Worm (Caenorhabditis elegans): ENCODE results near the gene acbp-6.
A peak's percentile ranks its signal among the peaks of the same experiment; 100 is the strongest.

acbp-6 gene

DNA sequence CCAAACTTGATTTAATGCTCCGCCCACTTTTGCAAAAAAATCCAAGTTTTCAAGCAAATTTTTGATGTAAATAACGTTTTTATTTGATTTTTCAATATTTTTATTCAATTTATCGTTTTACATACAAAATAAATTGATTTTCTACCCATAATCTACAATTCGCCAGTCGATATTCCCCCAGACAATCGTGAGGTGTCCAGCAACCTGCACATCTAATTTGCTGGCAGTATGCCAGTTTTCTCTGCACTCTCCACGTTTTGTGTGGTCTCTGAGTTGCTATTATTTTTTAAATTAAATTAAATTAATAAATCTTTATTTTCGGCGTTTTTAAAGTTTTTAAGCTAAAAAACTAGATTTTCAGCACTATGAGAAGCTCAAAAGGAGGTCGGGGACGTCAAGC, 6.6 kb upstream of the acbp-6 start (continued):
- TF ChIP-seq nfyb-1 (GFP tag; IDR thresholded peaks at IDR 0.05) (peak; percentile 84; the same call in 1 of the 2 replicates), sptf-2 (GFP tag; optimal IDR thresholded peaks at IDR 0.05) (no peak), nhr-179 (tag; optimal IDR thresholded peaks at IDR 0.05) (no peak), ztf-22 (GFP tag; optimal IDR thresholded peaks at IDR 0.05) (no peak), sdz-38 (tag; optimal IDR thresholded peaks at IDR 0.05) (no peak), fkh-3 (tag; optimal IDR thresholded peaks at IDR 0.05) (no peak), F57A8.1 (GFP tag; optimal IDR thresholded peaks at IDR 0.05) (no peak), snpc-1.1 (tag; optimal IDR thresholded peaks at IDR 0.05; ENCODE audit: insufficient read depth) (peak; percentile 16), F22D6.2 (tag; optimal IDR thresholded peaks at IDR 0.05) (peak; percentile 16), xnd-1 (tag; optimal IDR thresholded peaks at IDR 0.05) (peak; percentile 4), akir-1 (GFP tag; optimal IDR thresholded peaks at IDR 0.05) (no peak), B0336.3 (GFP tag; IDR thresholded peaks at IDR 0.05) (peak; percentile 68), egrh-3 (GFP tag; IDR thresholded peaks at IDR 0.05) (peak; percentile 59), ceh-58 (GFP tag; IDR thresholded peaks at IDR 0.05) (no peak), lin-40 (tag; optimal IDR thresholded peaks at IDR 0.05) (peak; percentile 92), nhr-120 (GFP tag; IDR thresholded peaks at IDR 0.05) (no peak), C06A6.2 (GFP tag; conservative IDR thresholded peaks at IDR 0.05) (no peak), nhr-90 (tag; optimal IDR thresholded peaks at IDR 0.05) (no peak), egl-44 (GFP tag; IDR thresholded peaks at IDR 0.05) (no peak), ztf-3 (GFP tag; optimal IDR thresholded peaks at IDR 0.05) (no peak), let-607 (tag; optimal IDR thresholded peaks at IDR 0.05) (peak; percentile 25 to 80), B0019.2 (GFP tag; conservative IDR thresholded peaks at IDR 0.05) (peak; percentile 92), aptf-3 (GFP tag; IDR thresholded peaks at IDR 0.05) (no peak), hrde-1 (tag; optimal IDR thresholded peaks at IDR 0.05; ENCODE audit: borderline replicate concordance) (peak; percentile 18), ztf-25 (GFP tag; IDR thresholded peaks at IDR 0.05) (no peak), Y53G8AR.9 (GFP tag; conservative IDR thresholded peaks at IDR 0.05) (peak; percentile 92), F23B12.7 (tag; optimal IDR thresholded peaks at IDR 0.05; ENCODE audit: insufficient read depth) (no peak), nhr-80 (tag; optimal IDR thresholded peaks at IDR 0.05) (peak; percentile 28), mxl-1 (tag; optimal IDR thresholded peaks at IDR 0.05) (no peak), lsy-27 (tag; optimal IDR thresholded peaks at IDR 0.05; ENCODE audit: borderline replicate concordance, insufficient read depth) (no peak), lin-35 (GFP tag; optimal IDR thresholded peaks at IDR 0.05) (peak in 1 of 3 experiments; percentile 88), F52B5.7 (tag; optimal IDR thresholded peaks at IDR 0.05) (no peak), nfya-1 (tag; optimal IDR thresholded peaks at IDR 0.05; ENCODE audit: borderline replicate concordance, insufficient read depth) (no peak), ztf-18 (tag; optimal IDR thresholded peaks at IDR 0.05) (peak; percentile 71), rpc-1 (optimal IDR thresholded peaks at IDR 0.05) (no peak), rpc-1 (tag; optimal IDR thresholded peaks at IDR 0.05) (no peak), snpc-3.4 (tag; optimal IDR thresholded peaks at IDR 0.05) (peak; percentile 88), ceh-79 (tag; optimal IDR thresholded peaks at IDR 0.05) (no peak), unc-62 (GFP tag; optimal IDR thresholded peaks at IDR 0.05) (no peak), T07F8.4 (tag; optimal IDR thresholded peaks at IDR 0.05) (peak; percentile 31), sea-2 (GFP tag; IDR thresholded peaks at IDR 0.05) (no peak), dpff-1 (tag; optimal IDR thresholded peaks at IDR 0.05) (no peak), attf-3 (GFP tag; conservative IDR thresholded peaks at IDR 0.05) (no peak), lsl-1 (GFP tag; optimal IDR thresholded peaks at IDR 0.05) (peak; percentile 85), B0261.1 (tag; optimal IDR thresholded peaks at IDR 0.05) (no peak), Y56A3A.18 (GFP tag; IDR thresholded peaks at IDR 0.05) (no peak), F37B4.10 (GFP tag; IDR thresholded peaks at IDR 0.05) (no peak), ceh-100 (GFP tag; IDR thresholded peaks at IDR 0.05) (peak; percentile 99), B0035.1 (tag; optimal IDR thresholded peaks at IDR 0.05) (peak; percentile 62)
